Worm (Caenorhabditis elegans) whole organism, L2 larva: Measurements from ENCODE around the gene C49F8.14.

Source experiments
- C34F6.9 ChIP-seq: fragments of 150-350 bp; optimal IDR thresholded peaks from 2 replicates; lab custom pipeline; 2014; ENCODE audit warnings: missing biosample characterization, missing genetic modification characterization
- F13H6.1 ChIP-seq: sonication (generic microtip); optimal IDR thresholded peaks from 2 replicates; lab custom pipeline; 2016; ENCODE audit warnings: missing genetic modification characterization, missing compliant biosample characterization
- R02D3.7 ChIP-seq: fragments of 150-350 bp; optimal IDR thresholded peaks from 2 replicates; lab custom pipeline; 2014; ENCODE audit warnings: missing biosample characterization, missing genetic modification characterization
- Y55F3AM.14 ChIP-seq: fragments of 200-800 bp; sonication (Bioruptor generic); optimal IDR thresholded peaks from 2 replicates; lab custom pipeline; 2018; ENCODE audit warnings: mild to moderate bottlenecking, missing genetic modification characterization, missing compliant biosample characterization
- ZK546.5 ChIP-seq: sonication (generic microtip); optimal IDR thresholded peaks from 2 replicates; lab custom pipeline; 2017; ENCODE audit warnings: missing biosample characterization, missing genetic modification characterization
- alr-1 ChIP-seq: fragments of 150-350 bp; optimal IDR thresholded peaks from 2 replicates; lab custom pipeline; 2014; ENCODE audit warnings: missing biosample characterization, missing genetic modification characterization
- aly-2 ChIP-seq: fragments of 150-350 bp; optimal IDR thresholded peaks from 2 replicates; lab custom pipeline; 2014; ENCODE audit warnings: missing biosample characterization, missing genetic modification characterization
- ama-1 ChIP-seq: fragments of 150-350 bp; optimal IDR thresholded peaks from 2 replicates; lab custom pipeline; 2018; ENCODE audit warnings: inconsistent platforms
- blmp-1 ChIP-seq: sonication (generic microtip); optimal IDR thresholded peaks from 2 replicates; lab custom pipeline; 2017; ENCODE audit warnings: missing genetic modification characterization, mild to moderate bottlenecking, missing compliant biosample characterization, antibody characterized with exemption, moderate library complexity; ENCODE audit not compliant: insufficient read depth
- ceh-16 ChIP-seq: fragments of 150-350 bp; optimal IDR thresholded peaks from 2 replicates; lab custom pipeline; 2014; ENCODE audit warnings: missing biosample characterization, missing genetic modification characterization
- ceh-82 ChIP-seq: fragments of 150-350 bp; optimal IDR thresholded peaks from 2 replicates; lab custom pipeline; 2014; ENCODE audit warnings: missing biosample characterization, missing genetic modification characterization
- crh-2 ChIP-seq: sonication (generic microtip); optimal IDR thresholded peaks from 2 replicates; lab custom pipeline; 2017; ENCODE audit warnings: missing biosample characterization, missing genetic modification characterization
- dmd-4 ChIP-seq: sonication (generic microtip); optimal IDR thresholded peaks from 2 replicates; lab custom pipeline; 2017; ENCODE audit warnings: missing biosample characterization, missing genetic modification characterization
- egl-27 ChIP-seq: sonication (generic microtip); optimal IDR thresholded peaks from 3 replicates; lab custom pipeline; 2017; ENCODE audit warnings: missing biosample characterization, missing genetic modification reagents, missing genetic modification characterization
- elt-1 ChIP-seq: fragments of 150-350 bp; optimal IDR thresholded peaks from 2 replicates; lab custom pipeline; 2014; ENCODE audit warnings: missing biosample characterization, missing genetic modification characterization
- elt-3 ChIP-seq: sonication (generic microtip); optimal IDR thresholded peaks from 2 replicates; lab custom pipeline; 2017; ENCODE audit warnings: missing biosample characterization, missing genetic modification characterization
- fos-1 ChIP-seq: fragments of 150-350 bp; optimal IDR thresholded peaks from 2 replicates; lab custom pipeline; 2014; ENCODE audit warnings: missing biosample characterization, missing genetic modification characterization
- gmeb-1 ChIP-seq: fragments of 150-350 bp; optimal IDR thresholded peaks from 2 replicates; lab custom pipeline; 2014; ENCODE audit warnings: missing biosample characterization, missing genetic modification characterization
- lin-11 ChIP-seq: fragments of 150-350 bp; sonication (generic microtip); optimal IDR thresholded peaks from 2 replicates; lab custom pipeline; 2014; ENCODE audit warnings: missing biosample characterization, missing genetic modification characterization, inconsistent platforms, mixed read lengths
- lin-13 ChIP-seq: fragments of 150-350 bp; optimal IDR thresholded peaks from 2 replicates; lab custom pipeline; 2014; ENCODE audit warnings: missing biosample characterization, missing genetic modification reagents, missing genetic modification characterization
- lin-39 ChIP-seq: fragments of 150-350 bp; optimal IDR thresholded peaks from 2 replicates; lab custom pipeline; 2014; ENCODE audit warnings: missing biosample characterization, missing genetic modification reagents, missing genetic modification characterization
- lsy-2 ChIP-seq, 2 experiments: fragments of 150-350 bp in 1 of 2; sonication (generic microtip) in 1 of 2; optimal IDR thresholded peaks; 2 replicates each; lab custom pipeline; 2014 to 2017; ENCODE audit warnings: missing biosample characterization in 2 of 2, missing genetic modification characterization in 2 of 2
- mab-5 ChIP-seq: fragments of 150-350 bp; optimal IDR thresholded peaks from 2 replicates; lab custom pipeline; 2014; ENCODE audit warnings: missing biosample characterization, missing genetic modification characterization
- mbf-1 ChIP-seq: sonication (generic microtip); optimal IDR thresholded peaks from 2 replicates; lab custom pipeline; 2017; ENCODE audit warnings: missing biosample characterization, missing genetic modification characterization
- mdl-1 ChIP-seq, 2 experiments: fragments of 150-350 bp in 1 of 2; sonication (generic microtip) in 1 of 2; optimal IDR thresholded peaks; 2 replicates each; lab custom pipeline; 2017; ENCODE audit warnings: missing biosample characterization in 2 of 2, missing genetic modification characterization in 2 of 2
- nhr-10 ChIP-seq: sonication (generic microtip); optimal IDR thresholded peaks from 2 replicates; lab custom pipeline; 2017; ENCODE audit warnings: missing biosample characterization, missing genetic modification characterization
- nhr-11 ChIP-seq: fragments of 150-350 bp; optimal IDR thresholded peaks from 2 replicates; lab custom pipeline; 2014; ENCODE audit warnings: missing biosample characterization, missing genetic modification characterization
- nhr-12 ChIP-seq: fragments of 150-350 bp; optimal IDR thresholded peaks from 2 replicates; lab custom pipeline; 2014; ENCODE audit warnings: missing biosample characterization, missing genetic modification characterization
- nhr-129 ChIP-seq: fragments of 150-350 bp; optimal IDR thresholded peaks from 2 replicates; lab custom pipeline; 2014; ENCODE audit warnings: missing biosample characterization, missing genetic modification characterization
- nhr-21 ChIP-seq: fragments of 150-350 bp; optimal IDR thresholded peaks from 2 replicates; lab custom pipeline; 2014; ENCODE audit warnings: missing biosample characterization, missing genetic modification characterization
- nhr-23 ChIP-seq: fragments of 150-350 bp; optimal IDR thresholded peaks from 2 replicates; lab custom pipeline; 2014; ENCODE audit warnings: missing biosample characterization, missing genetic modification reagents, missing genetic modification characterization
- nhr-237 ChIP-seq: fragments of 150-350 bp; optimal IDR thresholded peaks from 2 replicates; lab custom pipeline; 2014; ENCODE audit warnings: missing biosample characterization, missing genetic modification characterization
- nhr-25 ChIP-seq: fragments of 150-350 bp; sonication (generic microtip); optimal IDR thresholded peaks from 3 replicates; lab custom pipeline; 2014; ENCODE audit warnings: missing biosample characterization, missing genetic modification characterization
- nhr-6 ChIP-seq: fragments of 150-350 bp; optimal IDR thresholded peaks from 2 replicates; lab custom pipeline; 2014; ENCODE audit warnings: missing biosample characterization, missing genetic modification characterization
- nhr-77 ChIP-seq: fragments of 150-350 bp; optimal IDR thresholded peaks from 2 replicates; lab custom pipeline; 2014; ENCODE audit warnings: missing biosample characterization, missing genetic modification characterization
- peb-1 ChIP-seq: fragments of 150-350 bp; optimal IDR thresholded peaks from 2 replicates; lab custom pipeline; 2014; ENCODE audit warnings: missing biosample characterization, missing genetic modification characterization
- sem-4 ChIP-seq: fragments of 150-350 bp; optimal IDR thresholded peaks from 2 replicates; lab custom pipeline; 2014; ENCODE audit warnings: missing biosample characterization, missing genetic modification reagents, missing genetic modification characterization
- skn-1 ChIP-seq: sonication (generic microtip); optimal IDR thresholded peaks from 2 replicates; lab custom pipeline; 2017; ENCODE audit warnings: missing biosample characterization, missing genetic modification characterization
- sma-3 ChIP-seq: sonication (generic microtip); optimal IDR thresholded peaks from 2 replicates; lab custom pipeline; 2016; ENCODE audit warnings: missing genetic modification reagents, missing genetic modification characterization, missing compliant biosample characterization
- sma-9 ChIP-seq, 2 experiments: fragments of 150-350 bp in 1 of 2; sonication (generic microtip) in 1 of 2; optimal IDR thresholded peaks; 2 replicates each; lab custom pipeline; 2014 to 2016; ENCODE audit warnings: missing genetic modification characterization in 2 of 2, mild to moderate bottlenecking in 1 of 2, missing biosample characterization in 1 of 2, missing compliant biosample characterization in 1 of 2, missing genetic modification reagents in 1 of 2, moderate library complexity in 1 of 2
- snpc-4 ChIP-seq: fragments of 150-350 bp; optimal IDR thresholded peaks from 2 replicates; lab custom pipeline; 2014; ENCODE audit warnings: missing biosample characterization, missing genetic modification characterization
- unc-39 ChIP-seq: fragments of 150-350 bp; optimal IDR thresholded peaks from 2 replicates; lab custom pipeline; 2014; ENCODE audit warnings: missing biosample characterization, missing genetic modification characterization
- unc-55 ChIP-seq: fragments of 150-350 bp; sonication (generic microtip); optimal IDR thresholded peaks from 3 replicates; lab custom pipeline; 2014; ENCODE audit warnings: missing biosample characterization, missing genetic modification reagents, missing genetic modification characterization
- unc-62 ChIP-seq: fragments of 150-350 bp; optimal IDR thresholded peaks from 2 replicates; lab custom pipeline; 2014; ENCODE audit warnings: missing biosample characterization, missing genetic modification reagents, missing genetic modification characterization
- zag-1 ChIP-seq: fragments of 150-350 bp; optimal IDR thresholded peaks from 2 replicates; lab custom pipeline; 2014; ENCODE audit warnings: missing biosample characterization, missing genetic modification characterization
- ztf-1 ChIP-seq: fragments of 200-800 bp; sonication (Bioruptor generic); conservative IDR thresholded peaks from 2 replicates; pipeline ENCODE4 v1.3.6; 2022; ENCODE audit warnings: missing genetic modification characterization, missing compliant biosample characterization
- ztf-11 ChIP-seq: sonication (generic microtip); optimal IDR thresholded peaks from 2 replicates; lab custom pipeline; 2017; ENCODE audit warnings: missing biosample characterization, missing genetic modification characterization
- ztf-4 ChIP-seq: fragments of 150-350 bp; optimal IDR thresholded peaks from 2 replicates; lab custom pipeline; 2014; ENCODE audit warnings: missing biosample characterization, missing genetic modification characterization

The C49F8.14 gene

DNA sequence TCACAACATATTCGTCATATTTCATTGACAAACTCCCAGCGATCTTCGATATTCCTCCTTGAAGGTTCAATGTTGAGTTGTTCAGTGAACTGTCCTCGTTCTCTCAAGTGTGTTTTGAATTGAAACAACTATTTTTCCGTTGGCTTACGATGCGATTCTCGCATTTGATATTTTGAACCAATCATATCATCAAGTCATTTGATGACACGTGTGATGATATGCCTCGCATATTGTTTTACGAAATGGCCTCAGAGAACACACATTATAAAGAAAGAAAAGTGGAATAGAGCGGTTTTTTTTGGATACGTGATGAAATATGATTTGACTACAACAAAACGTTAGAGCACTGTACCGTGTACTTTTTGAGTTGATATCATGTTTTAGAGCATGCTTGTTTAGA lies 28.3 kb downstream of the C49F8.14 start:
- TF ChIP-seq nhr-21 (tag; lab: Kevin White, UChicago) = peak; percentile 94
- TF ChIP-seq nhr-12 (tag; lab: Kevin White, UChicago) = no peak
- no peak for TF ChIP-seq snpc-4 (tag; lab: Kevin White, UChicago)
- no peak for TF ChIP-seq dmd-4
- no peak for TF ChIP-seq ZK546.5 (tag; lab: Kevin White, UChicago)
- TF ChIP-seq mdl-1 (tag; optimal IDR thresholded peaks at IDR 0.05; lab: Kevin White, UChicago) = peak in 1 of 2 experiments; percentile 39
- no peak for TF ChIP-seq unc-55 (GFP tag; lab: Kevin White, UChicago)
- peak; percentile 55 for TF ChIP-seq C34F6.9 (tag; lab: Kevin White, UChicago)
- TF ChIP-seq elt-3 (tag; lab: Kevin White, UChicago) = no peak
- peak; percentile 33 for TF ChIP-seq fos-1
- no peak for TF ChIP-seq aly-2 (tag; lab: Kevin White, UChicago)
- TF ChIP-seq blmp-1 (tag; lab: Kevin White, UChicago) = peak; percentile 72
- peak; percentile 93 for TF ChIP-seq crh-2
- no peak for TF ChIP-seq elt-1
- TF ChIP-seq nhr-10 (tag; lab: Kevin White, UChicago) = no peak
- TF ChIP-seq mbf-1 (tag; lab: Kevin White, UChicago) = no peak
- TF ChIP-seq lin-13 (GFP tag; lab: Kevin White, UChicago) = no peak
- no peak for TF ChIP-seq egl-27 (tag; lab: Kevin White, UChicago)
- peak; percentile 26 for TF ChIP-seq skn-1 (tag; lab: Kevin White, UChicago)
- no peak for TF ChIP-seq nhr-25 (tag; lab: Kevin White, UChicago)
- no peak for TF ChIP-seq peb-1 (tag; lab: Kevin White, UChicago)
- no peak for TF ChIP-seq nhr-77 (tag; lab: Kevin White, UChicago)
- no peak for TF ChIP-seq ama-1 (lab: Kevin White, UChicago)
- no peak for TF ChIP-seq ztf-11
- peak; percentile 86 for TF ChIP-seq sma-3
- TF ChIP-seq ceh-16 = no peak
- TF ChIP-seq gmeb-1 (tag; lab: Kevin White, UChicago) = peak; percentile 51
- no peak for TF ChIP-seq Y55F3AM.14 (GFP tag; lab: Kevin White, UChicago)
- TF ChIP-seq unc-39 (tag; lab: Kevin White, UChicago) = no peak
- no peak for TF ChIP-seq nhr-23 (tag; lab: Kevin White, UChicago)
- TF ChIP-seq lin-11 (tag; lab: Kevin White, UChicago) = no peak
- TF ChIP-seq zag-1 (tag; lab: Kevin White, UChicago) = no peak
- no peak for TF ChIP-seq sem-4
- no peak for TF ChIP-seq R02D3.7 (tag; lab: Kevin White, UChicago)
- no peak for TF ChIP-seq nhr-11 (tag; lab: Kevin White, UChicago)
- TF ChIP-seq nhr-237 (tag; lab: Kevin White, UChicago) = no peak
- peak; percentile 32 for TF ChIP-seq ztf-4 (tag; lab: Kevin White, UChicago)
- TF ChIP-seq sma-9 (GFP tag; optimal IDR thresholded peaks at IDR 0.05; lab: Kevin White, UChicago) = peak; percentile 95
- TF ChIP-seq sma-9 (tag; optimal IDR thresholded peaks at IDR 0.05; lab: Kevin White, UChicago) = no peak
- TF ChIP-seq F13H6.1 (tag; lab: Kevin White, UChicago) = peak; percentile 46
- peak; percentile 96 for TF ChIP-seq nhr-129 (tag; lab: Kevin White, UChicago)
- no peak for TF ChIP-seq mab-5 (tag; lab: Kevin White, UChicago)
- TF ChIP-seq ceh-82 (tag; lab: Kevin White, UChicago) = no peak
- peak in 1 of 2 experiments; percentile 73 for TF ChIP-seq lsy-2 (tag; optimal IDR thresholded peaks at IDR 0.05; lab: Kevin White, UChicago)
- TF ChIP-seq unc-62 (GFP tag; lab: Kevin White, UChicago) = no peak
- no peak for TF ChIP-seq lin-39 (tag; lab: Kevin White, UChicago)
- TF ChIP-seq ztf-1 (GFP tag; lab: Robert Waterston, UW) = no peak
- TF ChIP-seq alr-1 (tag; lab: Kevin White, UChicago) = no peak
- TF ChIP-seq nhr-6 = peak; percentile 79
- TF ChIP-seq, all 48 proteins: peak for 15
